Worm (Caenorhabditis elegans) whole organism, midembryonic: ENCODE data around the gene srg-22.

Experiments used
- T22C8.4 ChIP-seq: fragments of 200-800 bp; sonication (Bioruptor generic); IDR thresholded peaks from 2 replicates; pipeline ENCODE4 v1.3.6; 2022; ENCODE audit warnings: missing genetic modification characterization, missing compliant biosample characterization
- cog-1 ChIP-seq: sonication (generic microtip); optimal IDR thresholded peaks from 2 replicates; lab custom pipeline; 2016; ENCODE audit warnings: missing genetic modification characterization, missing compliant biosample characterization
- flt-1 ChIP-seq: fragments of 200-800 bp; sonication (Bioruptor generic); IDR thresholded peaks from 2 replicates; pipeline ENCODE4 v1.3.6; 2022; ENCODE audit warnings: missing genetic modification characterization, missing compliant biosample characterization
- klf-2 ChIP-seq: fragments of 200-800 bp; sonication (Bioruptor generic); conservative IDR thresholded peaks from 2 replicates; pipeline ENCODE4 v1.3.6; 2022; ENCODE audit warnings: missing genetic modification reagents, missing genetic modification characterization, missing compliant biosample characterization
- med-1 ChIP-seq: sonication (generic microtip); optimal IDR thresholded peaks from 2 replicates; lab custom pipeline; 2017; ENCODE audit warnings: missing genetic modification characterization, mild to moderate bottlenecking, missing compliant biosample characterization, antibody characterized with exemption, missing genetic modification reagents; ENCODE audit not compliant: insufficient read depth
- ref-1 ChIP-seq: fragments of 200-800 bp; sonication (Bioruptor generic); conservative IDR thresholded peaks from 2 replicates; pipeline ENCODE4 v1.3.6; 2022; ENCODE audit warnings: missing genetic modification reagents, missing genetic modification characterization, missing compliant biosample characterization
- tab-1 ChIP-seq: fragments of 200-800 bp; sonication (Bioruptor generic); IDR thresholded peaks from 2 replicates; pipeline ENCODE4 v1.3.6; 2022; ENCODE audit warnings: missing genetic modification characterization, missing compliant biosample characterization
- ztf-23 ChIP-seq: fragments of 200-800 bp; sonication (Bioruptor generic); IDR thresholded peaks from 2 replicates; pipeline ENCODE4 v1.3.6; 2022; ENCODE audit warnings: missing genetic modification reagents, missing genetic modification characterization, missing compliant biosample characterization
- ztf-29 ChIP-seq: fragments of 200-800 bp; sonication (Bioruptor generic); IDR thresholded peaks from 2 replicates; pipeline ENCODE4 v1.3.6; 2022; ENCODE audit warnings: missing genetic modification reagents, missing genetic modification characterization, missing compliant biosample characterization

- TF ChIP-seq tab-1 (GFP tag; lab: Robert Waterston, UW): no peak
- TF ChIP-seq cog-1 (tag; lab: Kevin White, UChicago): no peak
- TF ChIP-seq med-1 (GFP tag; lab: Kevin White, UChicago): no peak
- no peak for TF ChIP-seq ref-1 (GFP tag; lab: Robert Waterston, UW)
- no peak for TF ChIP-seq flt-1
- no peak for TF ChIP-seq ztf-23 (GFP tag; lab: Robert Waterston, UW)
- no peak for TF ChIP-seq T22C8.4 (GFP tag; lab: Robert Waterston, UW)
- no peak for TF ChIP-seq klf-2 (GFP tag; lab: Robert Waterston, UW)
- TF ChIP-seq ztf-29 (GFP tag; lab: Robert Waterston, UW): no peak
Measured at ce11 chrII:3052843-3053242, 40.4 kb downstream of the srg-22 start.
